Fruit fly (Drosophila melanogaster) whole organism, pupa: ENCODE data around the gene CG9119.

Experiments
- CG17806 ChIP-seq: fragments of 200-800 bp; sonication (Bioruptor generic); optimal IDR thresholded peaks from 2 replicates; lab custom pipeline; 2018; ENCODE audit warnings: missing biosample characterization, mild to moderate bottlenecking, missing genetic modification characterization, moderate library complexity
- CG4496 ChIP-seq: fragments of 200-800 bp; sonication (Bioruptor generic); IDR thresholded peaks from 3 replicates; pipeline ENCODE4 v1.3.6; 2022; ENCODE audit warnings: missing biosample characterization, missing genetic modification characterization
- CG8301 ChIP-seq: fragments of 200-800 bp; sonication (Bioruptor generic); optimal IDR thresholded peaks from 2 replicates; lab custom pipeline; 2018; ENCODE audit warnings: missing biosample characterization, mild to moderate bottlenecking, missing genetic modification characterization
- EcR ChIP-seq: fragments of 200-800 bp; sonication (Bioruptor generic); optimal IDR thresholded peaks from 3 replicates; lab custom pipeline; 2019; ENCODE audit warnings: missing biosample characterization, missing genetic modification characterization, mild to moderate bottlenecking, moderate library complexity, missing genetic modification reagents
- Pif1A ChIP-seq: fragments of 200-800 bp; sonication (Bioruptor generic); optimal IDR thresholded peaks from 3 replicates; lab custom pipeline; 2016; ENCODE audit warnings: missing biosample characterization, missing genetic modification characterization
- Pif1B ChIP-seq: fragments of 200-800 bp; sonication (Bioruptor generic); optimal IDR thresholded peaks from 3 replicates; lab custom pipeline; 2016; ENCODE audit warnings: missing biosample characterization, missing genetic modification characterization
- fd96Ca ChIP-seq: fragments of 200-800 bp; sonication (Bioruptor generic); IDR thresholded peaks from 3 replicates; pipeline ENCODE4 v1.3.6; 2022; ENCODE audit warnings: missing biosample characterization, missing genetic modification characterization

- TF ChIP-seq EcR (GFP tag; lab: Kevin White, UChicago) (no peak), CG4496 (GFP tag; lab: Robert Waterston, UW) (peak; percentile 79), CG8301 (peak; percentile 29), fd96Ca (0 out of 3 replicates have a peak, but pooled peaks have one; percentile 49), Pif1B (GFP tag; lab: Kevin White, UChicago) (no peak), CG17806 (peak; percentile 12), Pif1A (no peak)
Observed at dm6 chr3L:1165808-1166207, 38.8 kb downstream of the CG9119 start.
